Fruit fly (Drosophila melanogaster) whole organism: ENCODE results near the gene lz.

ENCODE experiments used
- CG8478 ChIP-seq: fragments of >200 bp; optimal IDR thresholded peaks from 2 replicates; lab custom pipeline; 2018; ENCODE audit warnings: inconsistent platforms
- Dll ChIP-seq: fragments of >200 bp; optimal IDR thresholded peaks from 2 replicates; lab custom pipeline; 2017
- EcR ChIP-seq, 2 experiments: fragments of >200 bp; optimal IDR thresholded peaks; 2 replicates each; lab custom pipeline; 2017; ENCODE audit warnings: missing biosample characterization in 2 of 2, missing genetic modification characterization in 2 of 2, missing genetic modification reagents in 2 of 2
- pan ChIP-seq: fragments of >200 bp; optimal IDR thresholded peaks from 2 replicates; lab custom pipeline; 2017
- psq ChIP-seq: fragments of >200 bp; optimal IDR thresholded peaks from 2 replicates; lab custom pipeline; 2017
- usp ChIP-seq: fragments of >200 bp; optimal IDR thresholded peaks from 2 replicates; lab custom pipeline; 2017; ENCODE audit warnings: missing biosample characterization, missing genetic modification characterization, mixed read lengths

The lz gene

DNA sequence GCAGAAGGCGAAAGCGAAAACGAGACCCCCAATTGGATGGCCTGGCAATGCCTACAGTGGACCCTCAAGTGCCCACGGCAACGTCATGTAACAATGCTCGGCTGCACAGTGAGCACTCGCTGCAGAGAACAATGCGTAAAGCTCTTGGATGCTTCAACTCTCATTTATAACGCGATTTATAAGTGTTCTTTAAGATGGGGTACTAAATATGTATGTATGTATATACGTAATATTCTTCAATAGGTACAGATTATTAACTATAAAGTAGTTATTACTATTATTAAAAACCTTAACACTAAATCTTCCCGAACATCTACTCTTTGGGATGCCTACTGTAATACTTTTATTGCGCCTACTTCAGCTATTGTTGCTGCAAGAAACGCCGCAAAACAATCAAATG, 18.4 kb upstream of the lz start:
- TF ChIP-seq EcR (GFP tag; optimal IDR thresholded peaks at IDR 0.05; lab: Kevin White, UChicago) (no peak), Dll (lab: Kevin White, UChicago) (no peak), usp (no peak), CG8478 (no peak), psq (no peak), pan (lab: Kevin White, UChicago) (no peak)

- no peak for TF ChIP-seq psq
- no peak for TF ChIP-seq usp
- TF ChIP-seq EcR (GFP tag; optimal IDR thresholded peaks at IDR 0.05; lab: Kevin White, UChicago): no peak
- no peak for TF ChIP-seq Dll (lab: Kevin White, UChicago)
- TF ChIP-seq pan (lab: Kevin White, UChicago): no peak
- TF ChIP-seq CG8478: no peak
Observed at dm6 chrX:9267598-9267997, 16.9 kb upstream of the lz start, which contains the start of gene Erk7. TSS of gene Erk7 (minus strand) at chrX:9267698.

DNA sequence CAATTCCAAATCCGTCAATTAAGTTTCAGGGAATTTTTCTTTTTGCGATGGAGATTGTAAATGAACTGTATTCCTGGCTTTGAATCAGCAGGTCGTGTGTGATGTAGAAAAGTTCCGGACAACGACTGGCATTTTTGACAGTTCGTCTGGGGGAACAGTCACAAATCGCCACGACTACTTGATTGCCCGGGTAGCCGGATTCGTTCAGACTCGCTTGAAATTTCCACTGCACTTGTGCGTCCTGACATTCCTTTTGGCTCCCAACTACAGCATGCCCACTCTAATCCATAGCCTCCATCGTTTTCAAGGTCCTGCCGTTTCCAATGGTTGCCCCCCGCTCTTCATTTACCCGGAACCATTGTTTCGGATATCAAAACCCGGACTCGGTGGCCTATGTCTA, 14.6 kb upstream of the lz start, which contains the start of gene CG17440:
Gene CG17440 (minus strand): TSS at position 101 of the 400 bp plus-strand sequence.
- TF ChIP-seq usp (no peak), CG8478 (no peak), pan (lab: Kevin White, UChicago) (no peak), psq (no peak), Dll (lab: Kevin White, UChicago) (no peak), EcR (GFP tag; optimal IDR thresholded peaks at IDR 0.05; lab: Kevin White, UChicago) (no peak)

DNA sequence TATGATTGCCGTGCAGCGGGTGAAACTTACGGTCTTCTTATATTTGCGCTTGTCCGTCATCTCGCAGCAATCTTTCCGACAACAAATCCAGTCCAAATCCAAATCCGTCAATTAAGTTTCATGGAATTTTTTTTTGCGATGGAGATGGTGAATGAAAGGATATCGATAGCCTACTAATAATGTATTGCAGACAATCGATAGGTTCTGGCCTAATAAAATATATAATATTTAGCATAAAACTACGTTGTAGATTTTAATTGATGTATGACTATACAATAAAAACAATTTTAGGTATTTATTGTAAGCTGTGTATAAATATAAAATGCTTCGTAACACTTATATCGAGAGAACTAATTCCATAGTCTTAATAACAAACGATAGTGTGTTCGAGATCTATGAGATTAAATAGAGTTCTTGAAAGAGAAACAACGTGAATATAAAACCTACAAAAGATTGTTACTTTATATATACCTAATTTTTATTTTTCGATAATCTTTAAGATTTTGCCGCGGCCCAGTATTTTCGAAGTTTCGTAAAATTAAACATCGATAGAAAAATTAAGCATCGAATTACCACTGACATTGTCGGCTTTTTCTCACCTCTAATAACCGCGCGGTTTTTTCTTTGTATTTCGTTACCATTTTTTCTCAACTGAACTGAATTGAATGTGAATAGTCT, 11.5 kb upstream of the lz start, which contains the start of the genes Cfp1 and Aladin:
Gene Cfp1 (minus strand): TSS at position 131 of the 678 bp plus-strand sequence.
Gene Aladin (plus strand): TSS at position 584 of the 678 bp plus-strand sequence.
- TF ChIP-seq EcR (GFP tag; optimal IDR thresholded peaks at IDR 0.05; lab: Kevin White, UChicago): no peak
- no peak for TF ChIP-seq CG8478
- no peak for TF ChIP-seq psq
- no peak for TF ChIP-seq Dll (lab: Kevin White, UChicago)

DNA sequence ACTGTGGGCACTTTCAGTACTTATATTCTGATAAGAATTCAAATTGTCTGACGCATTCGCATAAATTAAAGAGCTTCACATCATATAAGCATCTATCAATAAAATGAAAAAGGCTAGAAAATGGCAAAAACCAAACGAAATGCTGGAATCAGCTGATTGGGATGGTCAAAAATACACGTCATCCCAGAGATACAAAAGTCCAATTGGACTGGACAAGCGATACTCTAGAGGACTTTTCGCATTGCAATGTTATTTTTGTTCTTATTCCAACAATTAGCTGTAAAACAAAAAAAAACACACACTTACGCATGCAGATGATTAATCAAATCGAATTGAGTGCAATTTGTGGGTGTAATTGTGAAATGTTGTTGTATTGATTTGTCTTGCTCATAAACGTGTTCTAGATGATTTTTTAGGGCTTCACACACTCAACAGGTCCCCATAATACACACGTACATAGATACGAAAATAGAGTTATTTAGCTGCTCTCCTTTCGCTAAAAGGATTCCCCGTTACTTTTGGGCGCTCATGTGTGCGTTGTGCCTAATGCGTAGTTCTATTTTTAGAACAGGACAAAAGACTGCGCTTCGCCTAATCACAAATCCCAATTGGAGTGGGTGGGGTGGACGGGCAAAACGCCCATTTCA, 2.3 kb upstream of the lz start:
- TF ChIP-seq pan (lab: Kevin White, UChicago) (no peak), EcR (GFP tag; optimal IDR thresholded peaks at IDR 0.05; lab: Kevin White, UChicago) (no peak), Dll (lab: Kevin White, UChicago) (no peak), usp (no peak), psq (no peak), CG8478 (no peak)

DNA sequence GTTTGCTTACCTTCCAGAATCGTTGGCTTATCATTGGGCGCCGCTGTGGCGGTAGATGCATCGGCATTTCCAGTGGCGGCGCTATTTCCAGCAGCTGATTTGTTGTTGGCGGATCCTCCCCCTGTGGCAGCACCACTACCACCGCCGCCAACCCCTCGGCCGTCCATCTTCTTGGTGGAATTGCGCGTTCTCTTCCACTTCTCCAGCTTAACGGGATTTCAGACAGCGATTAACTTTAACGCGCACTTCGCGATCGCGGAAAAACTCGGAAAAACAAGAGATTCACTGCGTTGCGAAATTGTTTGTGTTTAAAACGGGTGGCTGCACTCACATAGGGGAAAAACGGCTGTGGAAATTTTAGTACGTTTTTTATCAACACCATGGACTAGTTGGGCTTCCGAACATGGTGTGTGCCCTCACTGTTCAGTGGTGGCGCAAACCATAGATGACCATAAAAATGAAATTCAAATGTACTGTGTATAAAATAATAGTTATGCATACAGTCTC, 1.6 kb upstream of the lz start, which contains the start of gene c11.1:
Gene c11.1 (minus strand): TSS at position 335 of the 507 bp plus-strand sequence.
- TF ChIP-seq pan (lab: Kevin White, UChicago) (no peak), EcR (GFP tag; optimal IDR thresholded peaks at IDR 0.05; lab: Kevin White, UChicago) (no peak), CG8478 (no peak)

- no peak for TF ChIP-seq usp
- TF ChIP-seq pan (lab: Kevin White, UChicago): no peak
- TF ChIP-seq psq: no peak
- TF ChIP-seq Dll (lab: Kevin White, UChicago): no peak
- TF ChIP-seq CG8478: no peak
- no peak for TF ChIP-seq EcR (GFP tag; optimal IDR thresholded peaks at IDR 0.05; lab: Kevin White, UChicago)
Observed at dm6 chrX:9286386-9286785, 1.9 kb downstream of the lz start.

DNA sequence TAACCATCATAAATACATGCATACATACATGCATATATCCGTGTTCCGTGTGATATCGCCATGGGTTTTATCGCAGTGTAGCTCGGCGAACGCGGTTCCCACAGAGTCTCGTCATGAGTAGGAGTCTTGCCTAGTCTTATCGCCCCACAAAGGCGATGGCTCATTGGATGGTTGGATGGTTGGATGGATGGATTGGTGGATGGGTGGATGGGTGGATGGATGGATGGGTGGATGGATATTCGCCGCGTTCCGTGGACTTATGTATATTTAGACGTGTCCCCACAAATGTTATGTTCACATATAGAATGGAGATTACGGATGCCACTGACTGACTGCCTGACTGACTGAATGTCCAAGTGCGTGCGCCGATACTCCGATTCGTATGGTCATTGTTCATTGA, 6.8 kb downstream of the lz start:
- TF ChIP-seq EcR (GFP tag; optimal IDR thresholded peaks at IDR 0.05; lab: Kevin White, UChicago) (no peak), psq (no peak), usp (no peak), CG8478 (no peak), Dll (lab: Kevin White, UChicago) (no peak), pan (lab: Kevin White, UChicago) (no peak)

- no peak for TF ChIP-seq usp
- no peak for TF ChIP-seq psq
- TF ChIP-seq EcR (GFP tag; optimal IDR thresholded peaks at IDR 0.05; lab: Kevin White, UChicago): no peak
- no peak for TF ChIP-seq Dll (lab: Kevin White, UChicago)
- no peak for TF ChIP-seq CG8478
- no peak for TF ChIP-seq pan (lab: Kevin White, UChicago)
Observed at dm6 chrX:9295518-9295917, 11.1 kb downstream of the lz start.

dm6 chrX:9296518-9296917, 12.1 kb downstream of the lz start:
- TF ChIP-seq CG8478: no peak
- no peak for TF ChIP-seq EcR (GFP tag; optimal IDR thresholded peaks at IDR 0.05; lab: Kevin White, UChicago)
- TF ChIP-seq usp: no peak
- no peak for TF ChIP-seq pan (lab: Kevin White, UChicago)
- TF ChIP-seq psq: no peak
- no peak for TF ChIP-seq Dll (lab: Kevin White, UChicago)

- TF ChIP-seq Dll (lab: Kevin White, UChicago) (no peak), CG8478 (no peak), EcR (GFP tag; optimal IDR thresholded peaks at IDR 0.05; lab: Kevin White, UChicago) (no peak), usp (no peak), pan (lab: Kevin White, UChicago) (no peak), psq (no peak)
Observed at dm6 chrX:9297661-9298433, 13.4 kb downstream of the lz start.

- TF ChIP-seq pan (lab: Kevin White, UChicago) (no peak), usp (no peak), EcR (GFP tag; optimal IDR thresholded peaks at IDR 0.05; lab: Kevin White, UChicago) (no peak), CG8478 (no peak), Dll (lab: Kevin White, UChicago) (no peak), psq (no peak)
Observed at dm6 chrX:9305735-9306134, 21.3 kb downstream of the lz start.
